Fruit fly (Drosophila melanogaster) whole organism, embryonic: ENCODE results near the gene CG31102.

Experiments
- Asciz ChIP-seq: fragments of 200-800 bp; sonication (Bioruptor generic); optimal IDR thresholded peaks from 2 replicates; lab custom pipeline; 2017; ENCODE audit warnings: missing biosample characterization, mild to moderate bottlenecking, missing genetic modification characterization, missing genetic modification reagents
- CG10565 ChIP-seq: fragments of 200-800 bp; sonication (Bioruptor generic); optimal IDR thresholded peaks from 3 replicates; lab custom pipeline; 2016; ENCODE audit warnings: missing biosample characterization, mild to moderate bottlenecking, missing genetic modification characterization
- CG10959 ChIP-seq: fragments of 200-800 bp; sonication (Bioruptor generic); IDR thresholded peaks from 2 replicates; pipeline ENCODE4 v1.3.6; 2022; ENCODE audit warnings: missing biosample characterization, missing genetic modification characterization
- CG11456 ChIP-seq: fragments of 200-800 bp; sonication (Bioruptor generic); IDR thresholded peaks from 3 replicates; pipeline ENCODE4 v1.3.6; 2022; ENCODE audit warnings: missing biosample characterization, missing genetic modification characterization
- CG12155 ChIP-seq: fragments of 200-800 bp; sonication (Bioruptor generic); optimal IDR thresholded peaks from 3 replicates; lab custom pipeline; 2016; ENCODE audit warnings: missing biosample characterization, missing genetic modification characterization
- CG12219 ChIP-seq: fragments of 200-800 bp; sonication (Bioruptor generic); optimal IDR thresholded peaks from 3 replicates; lab custom pipeline; 2018; ENCODE audit warnings: missing biosample characterization, mild to moderate bottlenecking, missing genetic modification characterization
- CG12236 ChIP-seq: fragments of 200-800 bp; sonication (Bioruptor generic); optimal IDR thresholded peaks from 2 replicates; lab custom pipeline; 2016; ENCODE audit warnings: missing biosample characterization, missing genetic modification characterization
- CG12299 ChIP-seq: fragments of 200-800 bp; sonication (Bioruptor generic); optimal IDR thresholded peaks from 2 replicates; lab custom pipeline; 2018; ENCODE audit warnings: missing biosample characterization, mild to moderate bottlenecking, missing genetic modification characterization
- CG17359 ChIP-seq: fragments of 200-800 bp; sonication (Bioruptor generic); optimal IDR thresholded peaks from 3 replicates; lab custom pipeline; 2018; ENCODE audit warnings: missing biosample characterization, mild to moderate bottlenecking, missing genetic modification characterization, moderate library complexity
- CG18262 ChIP-seq: fragments of 200-800 bp; optimal IDR thresholded peaks from 3 replicates; lab custom pipeline; 2019; ENCODE audit warnings: missing biosample characterization, mild to moderate bottlenecking, missing genetic modification characterization, moderate library complexity
- CG2199 ChIP-seq: fragments of 200-800 bp; sonication (Bioruptor generic); IDR thresholded peaks from 3 replicates; pipeline ENCODE4 v1.3.6; 2022; ENCODE audit warnings: missing biosample characterization, missing genetic modification characterization
- CG2889 ChIP-seq: fragments of 200-800 bp; sonication (Bioruptor generic); IDR thresholded peaks from 3 replicates; pipeline ENCODE4 v1.3.6; 2022; ENCODE audit warnings: missing biosample characterization, missing genetic modification characterization
- CG3995 ChIP-seq: fragments of 200-800 bp; sonication (Bioruptor generic); optimal IDR thresholded peaks from 3 replicates; lab custom pipeline; 2016; ENCODE audit warnings: missing biosample characterization, missing genetic modification characterization
- CG4282 ChIP-seq: fragments of 200-800 bp; sonication (Bioruptor generic); optimal IDR thresholded peaks from 2 replicates; lab custom pipeline; 2016; ENCODE audit warnings: missing biosample characterization, missing genetic modification characterization
- CG5953 ChIP-seq: fragments of 200-800 bp; sonication (Bioruptor generic); IDR thresholded peaks from 2 replicates; pipeline ENCODE4 v1.3.6; 2022; ENCODE audit warnings: missing biosample characterization, missing genetic modification characterization
- CG6272 ChIP-seq: fragments of 200-800 bp; sonication (Bioruptor generic); IDR thresholded peaks from 2 replicates; pipeline ENCODE4 v1.3.6; 2022; ENCODE audit warnings: missing biosample characterization, missing genetic modification characterization
- E2f2 ChIP-seq: fragments of 200-800 bp; sonication (Bioruptor generic); IDR thresholded peaks from 2 replicates; pipeline ENCODE4 v1.3.6; 2022; ENCODE audit warnings: missing biosample characterization, missing genetic modification characterization
- Fer1 ChIP-seq: fragments of 200-800 bp; sonication (Bioruptor generic); optimal IDR thresholded peaks from 2 replicates; lab custom pipeline; 2017; ENCODE audit warnings: missing biosample characterization, mild to moderate bottlenecking, missing genetic modification characterization
- Gsc ChIP-seq: fragments of 200-800 bp; sonication (Bioruptor generic); IDR thresholded peaks from 2 replicates; pipeline ENCODE4 v1.3.6; 2022; ENCODE audit warnings: missing biosample characterization, missing genetic modification characterization
- HmgD ChIP-seq: fragments of 200-800 bp; sonication (Bioruptor generic); optimal IDR thresholded peaks from 3 replicates; lab custom pipeline; 2016; ENCODE audit warnings: missing biosample characterization, missing genetic modification characterization
- Hr78 ChIP-seq, 2 experiments: fragments of 200-800 bp in 1 of 2; fragments of >200 bp in 1 of 2; sonication (Bioruptor generic) in 1 of 2; optimal IDR thresholded peaks; 2 replicates each; lab custom pipeline; 2017 to 2019; ENCODE audit warnings: missing biosample characterization in 2 of 2, missing genetic modification characterization in 2 of 2, mild to moderate bottlenecking in 1 of 2, moderate library complexity in 1 of 2
- Mes4 ChIP-seq: fragments of 200-800 bp; sonication (Bioruptor generic); optimal IDR thresholded peaks from 2 replicates; lab custom pipeline; 2016; ENCODE audit warnings: missing biosample characterization, missing genetic modification characterization
- Myb ChIP-seq: fragments of 200-800 bp; sonication (Bioruptor generic); optimal IDR thresholded peaks from 2 replicates; lab custom pipeline; 2016; ENCODE audit warnings: missing biosample characterization, missing genetic modification characterization
- Nf-YB ChIP-seq: fragments of 200-800 bp; sonication (Bioruptor generic); optimal IDR thresholded peaks from 3 replicates; lab custom pipeline; 2019; ENCODE audit warnings: missing biosample characterization, mild to moderate bottlenecking, missing genetic modification characterization, moderate library complexity
- Opbp ChIP-seq: fragments of 200-800 bp; sonication (Bioruptor generic); IDR thresholded peaks from 3 replicates; pipeline ENCODE4 v1.3.6; 2022; ENCODE audit warnings: missing biosample characterization, missing genetic modification characterization; ENCODE audit not compliant: partially characterized antibody
- Pdp1 ChIP-seq, 2 experiments: fragments of 200-800 bp; sonication (Bioruptor generic); optimal IDR thresholded peaks; 3 replicates each; lab custom pipeline; 2016; ENCODE audit warnings: missing biosample characterization in 2 of 2, missing genetic modification characterization in 2 of 2, mild to moderate bottlenecking in 1 of 2, moderate library complexity in 1 of 2
- Scr ChIP-seq: fragments of 200-800 bp; sonication (Bioruptor generic); IDR thresholded peaks from 2 replicates; pipeline ENCODE4 v1.3.6; 2022; ENCODE audit warnings: missing biosample characterization, missing genetic modification characterization; ENCODE audit not compliant: partially characterized antibody
- Side ChIP-seq: fragments of 200-800 bp; sonication (Bioruptor generic); optimal IDR thresholded peaks from 2 replicates; lab custom pipeline; 2016; ENCODE audit warnings: missing biosample characterization, missing genetic modification characterization
- Sry-β ChIP-seq: fragments of 200-800 bp; sonication (Bioruptor generic); optimal IDR thresholded peaks from 2 replicates; lab custom pipeline; 2018; ENCODE audit warnings: missing biosample characterization, mild to moderate bottlenecking, missing genetic modification characterization, moderate library complexity
- croc ChIP-seq: fragments of 200-800 bp; sonication (Bioruptor generic); conservative IDR thresholded peaks from 3 replicates; pipeline ENCODE4 v1.3.6; 2022; ENCODE audit warnings: missing biosample characterization, missing genetic modification characterization
- dimm ChIP-seq: fragments of 200-800 bp; sonication (Bioruptor generic); IDR thresholded peaks from 2 replicates; pipeline ENCODE4 v1.3.6; 2022; ENCODE audit warnings: missing biosample characterization, missing genetic modification characterization
- dpn ChIP-seq, 2 experiments: fragments of 200-800 bp; sonication (Bioruptor generic); optimal IDR thresholded peaks; 3 replicates each; lab custom pipeline; 2016; ENCODE audit warnings: missing biosample characterization in 2 of 2, missing genetic modification characterization in 2 of 2
- emc ChIP-seq: fragments of 200-800 bp; sonication (Bioruptor generic); optimal IDR thresholded peaks from 2 replicates; lab custom pipeline; 2016; ENCODE audit warnings: missing biosample characterization, missing genetic modification characterization
- fd64A ChIP-seq: fragments of 200-800 bp; sonication (Bioruptor generic); optimal IDR thresholded peaks from 3 replicates; lab custom pipeline; 2018; ENCODE audit warnings: missing biosample characterization, mild to moderate bottlenecking, missing genetic modification characterization
- gcm2 ChIP-seq: fragments of 200-800 bp; sonication (Bioruptor generic); optimal IDR thresholded peaks from 2 replicates; lab custom pipeline; 2016; ENCODE audit warnings: missing biosample characterization, missing genetic modification characterization
- gem ChIP-seq: fragments of 200-800 bp; sonication (Bioruptor generic); optimal IDR thresholded peaks from 2 replicates; lab custom pipeline; 2019; ENCODE audit warnings: missing biosample characterization, mild to moderate bottlenecking, missing genetic modification characterization, moderate library complexity
- gsb-n ChIP-seq: fragments of 200-800 bp; sonication (Bioruptor generic); optimal IDR thresholded peaks from 3 replicates; lab custom pipeline; 2018; ENCODE audit warnings: missing biosample characterization, mild to moderate bottlenecking, missing genetic modification characterization
- hbn ChIP-seq: fragments of 200-800 bp; sonication (Bioruptor generic); IDR thresholded peaks from 2 replicates; pipeline ENCODE4 v1.3.6; 2022; ENCODE audit warnings: missing biosample characterization, missing genetic modification characterization; ENCODE audit not compliant: partially characterized antibody
- jigr1 ChIP-seq: fragments of 200-800 bp; sonication (Bioruptor generic); IDR thresholded peaks from 3 replicates; pipeline ENCODE4 v1.3.6; 2022; ENCODE audit warnings: missing biosample characterization, missing genetic modification characterization
- maf-S ChIP-seq: fragments of 200-800 bp; sonication (Bioruptor generic); optimal IDR thresholded peaks from 2 replicates; lab custom pipeline; 2016; ENCODE audit warnings: missing biosample characterization, missing genetic modification characterization
- nerfin-2 ChIP-seq: fragments of 200-800 bp; sonication (Bioruptor generic); IDR thresholded peaks from 2 replicates; pipeline ENCODE4 v1.3.6; 2022; ENCODE audit warnings: missing biosample characterization, missing genetic modification characterization; ENCODE audit not compliant: partially characterized antibody
- nom ChIP-seq: fragments of 200-800 bp; sonication (Bioruptor generic); optimal IDR thresholded peaks from 2 replicates; lab custom pipeline; 2017; ENCODE audit warnings: missing biosample characterization, missing genetic modification characterization, mild to moderate bottlenecking, moderate library complexity, missing genetic modification reagents
- p53 ChIP-seq: fragments of 200-800 bp; sonication (Bioruptor generic); optimal IDR thresholded peaks from 2 replicates; lab custom pipeline; 2016; ENCODE audit warnings: missing biosample characterization, missing genetic modification characterization
- pb ChIP-seq: fragments of 200-800 bp; sonication (Bioruptor generic); optimal IDR thresholded peaks from 3 replicates; lab custom pipeline; 2016; ENCODE audit warnings: missing biosample characterization, missing genetic modification characterization
- psq ChIP-seq: fragments of 200-800 bp; sonication (Bioruptor generic); optimal IDR thresholded peaks from 2 replicates; lab custom pipeline; 2017; ENCODE audit warnings: missing biosample characterization, missing genetic modification characterization
- repo ChIP-seq: fragments of 200-800 bp; sonication (Bioruptor generic); optimal IDR thresholded peaks from 2 replicates; lab custom pipeline; 2016; ENCODE audit warnings: missing biosample characterization, missing genetic modification characterization
- row ChIP-seq: fragments of 200-800 bp; sonication (Bioruptor generic); IDR thresholded peaks from 3 replicates; pipeline ENCODE4 v1.3.6; 2022; ENCODE audit warnings: missing biosample characterization, missing genetic modification characterization
- scrt ChIP-seq: fragments of 200-800 bp; sonication (Bioruptor generic); optimal IDR thresholded peaks from 2 replicates; lab custom pipeline; 2018; ENCODE audit warnings: missing biosample characterization, mild to moderate bottlenecking, missing genetic modification characterization, moderate library complexity
- seq ChIP-seq: fragments of 200-800 bp; sonication (Bioruptor generic); IDR thresholded peaks from 2 replicates; pipeline ENCODE4 v1.3.6; 2022; ENCODE audit warnings: missing biosample characterization, missing genetic modification characterization
- trem ChIP-seq: fragments of 200-800 bp; optimal IDR thresholded peaks from 3 replicates; lab custom pipeline; 2019; ENCODE audit warnings: missing biosample characterization, mild to moderate bottlenecking, missing genetic modification characterization, moderate library complexity
- unc-4 ChIP-seq: fragments of 200-800 bp; sonication (Bioruptor generic); IDR thresholded peaks from 2 replicates; pipeline ENCODE4 v1.3.6; 2022; ENCODE audit warnings: missing biosample characterization, missing genetic modification characterization; ENCODE audit not compliant: partially characterized antibody
- vfl ChIP-seq: fragments of 200-800 bp; sonication (Bioruptor generic); optimal IDR thresholded peaks from 2 replicates; lab custom pipeline; 2016; ENCODE audit warnings: missing biosample characterization, missing genetic modification characterization

The CG31102 gene

dm6 chr3R:25275276-25275675 lies 20.1 kb downstream of the CG31102 start (continued):
- no peak for TF ChIP-seq gsb-n
- no peak for TF ChIP-seq HmgD
- no peak for TF ChIP-seq CG4282 (GFP tag; lab: Kevin White, UChicago)
- TF ChIP-seq CG2199: no peak
- TF ChIP-seq Fer1 (GFP tag; lab: Kevin White, UChicago): peak; percentile 81
- TF ChIP-seq CG12219: no peak
- TF ChIP-seq repo (GFP tag; lab: Kevin White, UChicago): no peak
- TF ChIP-seq CG11456 (GFP tag; lab: Robert Waterston, UW): no peak
- TF ChIP-seq vfl: no peak
- TF ChIP-seq fd64A: no peak
- TF ChIP-seq CG10959 (GFP tag; lab: Robert Waterston, UW): no peak
- no peak for TF ChIP-seq psq (GFP tag; lab: Kevin White, UChicago)
- TF ChIP-seq emc (GFP tag; lab: Kevin White, UChicago): no peak
- no peak for TF ChIP-seq CG17359 (tag; lab: Kevin White, UChicago)
- no peak for TF ChIP-seq E2f2 (GFP tag; lab: Robert Waterston, UW)
- no peak for TF ChIP-seq gem (tag; lab: Kevin White, UChicago)
- TF ChIP-seq Gsc (GFP tag; lab: Robert Waterston, UW): no peak
- TF ChIP-seq Asciz (GFP tag; lab: Kevin White, UChicago): no peak
- TF ChIP-seq croc (GFP tag; lab: Robert Waterston, UW): no peak
- TF ChIP-seq dpn (GFP tag; optimal IDR thresholded peaks at IDR 0.05; lab: Kevin White, UChicago): no peak
- no peak for TF ChIP-seq dimm
- TF ChIP-seq CG6272: no peak
- no peak for TF ChIP-seq nerfin-2 (GFP tag; lab: Robert Waterston, UW)
- TF ChIP-seq Side (GFP tag; lab: Kevin White, UChicago): no peak
- no peak for TF ChIP-seq unc-4 (GFP tag; lab: Robert Waterston, UW)
- TF ChIP-seq gcm2: no peak
- no peak for TF ChIP-seq Hr78 (GFP tag; optimal IDR thresholded peaks at IDR 0.05; lab: Kevin White, UChicago)
- no peak for TF ChIP-seq Myb
- TF ChIP-seq seq (GFP tag; lab: Robert Waterston, UW): no peak
- no peak for TF ChIP-seq CG12236 (GFP tag; lab: Kevin White, UChicago)
- TF ChIP-seq CG18262 (tag; lab: Kevin White, UChicago): no peak
- TF ChIP-seq CG12299: peak; percentile 36
- TF ChIP-seq jigr1: no peak
- no peak for TF ChIP-seq trem (tag; lab: Kevin White, UChicago)
- TF ChIP-seq CG3995: no peak
- no peak for TF ChIP-seq pb (GFP tag; lab: Kevin White, UChicago)
- TF ChIP-seq Sry-β (GFP tag; lab: Kevin White, UChicago): no peak
- TF ChIP-seq Scr (GFP tag; lab: Robert Waterston, UW): no peak
- no peak for TF ChIP-seq CG12155 (GFP tag; lab: Kevin White, UChicago)
- TF ChIP-seq CG5953 (GFP tag; lab: Robert Waterston, UW): no peak
- no peak for TF ChIP-seq CG10565 (GFP tag; lab: Kevin White, UChicago)
- TF ChIP-seq Opbp: no peak
- no peak for TF ChIP-seq Mes4 (GFP tag; lab: Kevin White, UChicago)
- no peak for TF ChIP-seq nom (GFP tag; lab: Kevin White, UChicago)
- no peak for TF ChIP-seq p53 (GFP tag; lab: Kevin White, UChicago)
- TF ChIP-seq hbn (GFP tag; lab: Robert Waterston, UW): no peak
- no peak for TF ChIP-seq maf-S (GFP tag; lab: Kevin White, UChicago)
- no peak for TF ChIP-seq Pdp1 (GFP tag; optimal IDR thresholded peaks at IDR 0.05; lab: Kevin White, UChicago)
- TF ChIP-seq CG2889 (GFP tag; lab: Robert Waterston, UW): no peak
- no peak for TF ChIP-seq Nf-YB (GFP tag; lab: Kevin White, UChicago)
- TF ChIP-seq scrt: peak; percentile 55
- TF ChIP-seq row (GFP tag; lab: Robert Waterston, UW): no peak
